Fruit fly (Drosophila melanogaster) whole organism, pupa: ENCODE results near the gene CG14151.

ENCODE experiments used
- CG14655 ChIP-seq: fragments of 200-800 bp; sonication (Bioruptor generic); optimal IDR thresholded peaks from 3 replicates; lab custom pipeline; 2017; ENCODE audit warnings: mild to moderate bottlenecking, missing biosample characterization, missing genetic modification reagents, missing genetic modification characterization
- CG9948 ChIP-seq: fragments of 200-800 bp; sonication (Bioruptor generic); optimal IDR thresholded peaks from 2 replicates; lab custom pipeline; 2018; ENCODE audit warnings: missing biosample characterization, mild to moderate bottlenecking, missing genetic modification characterization, moderate library complexity
- fd96Ca ChIP-seq: fragments of 200-800 bp; sonication (Bioruptor generic); IDR thresholded peaks from 3 replicates; pipeline ENCODE4 v1.3.6; 2022; ENCODE audit warnings: missing biosample characterization, missing genetic modification characterization
- gl ChIP-seq: fragments of 200-800 bp; sonication (Bioruptor generic); optimal IDR thresholded peaks from 2 replicates; lab custom pipeline; 2018; ENCODE audit warnings: missing biosample characterization, mild to moderate bottlenecking, missing genetic modification characterization
- rn ChIP-seq: fragments of 200-800 bp; sonication (Bioruptor generic); IDR thresholded peaks from 2 replicates; pipeline ENCODE4 v1.3.6; 2022; ENCODE audit warnings: missing biosample characterization, missing genetic modification characterization

dm6 chr3L:10674145-10674547, 45.9 kb upstream of the CG14151 start:
- no peak for TF ChIP-seq rn
- TF ChIP-seq gl (tag; lab: Kevin White, UChicago) = no peak
- no peak for TF ChIP-seq CG9948 (tag; lab: Kevin White, UChicago)
- no peak for TF ChIP-seq CG14655 (GFP tag; lab: Kevin White, UChicago)
- TF ChIP-seq fd96Ca (GFP tag; lab: Robert Waterston, UW) = no peak
